Fruit fly (Drosophila melanogaster) Kc167 (cell line): ENCODE results near the gene Fmr1.

Experiments used
- Myc ChIP-seq: fragments of >200 bp; optimal IDR thresholded peaks from 2 replicates; lab custom pipeline; 2017; ENCODE audit warnings: missing external identifiers
- Sin3A ChIP-seq: fragments of >200 bp; optimal IDR thresholded peaks from 2 replicates; lab custom pipeline; 2018; ENCODE audit warnings: missing external identifiers
- h ChIP-seq: fragments of >200 bp; optimal IDR thresholded peaks from 3 replicates; lab custom pipeline; 2018; ENCODE audit warnings: missing external identifiers
- insv ChIP-seq: fragments of >200 bp; optimal IDR thresholded peaks from 3 replicates; lab custom pipeline; 2018; ENCODE audit warnings: missing external identifiers
- psq ChIP-seq: fragments of >200 bp; optimal IDR thresholded peaks from 2 replicates; lab custom pipeline; 2017; ENCODE audit warnings: missing external identifiers

dm6 chr3R:10144103-10144998, 34.4 kb upstream of the Fmr1 start, which contains the start of the genes TAF1B and Invadolysin:
- no peak for TF ChIP-seq psq (lab: Kevin White, UChicago)
- TF ChIP-seq Sin3A, result no peak
- TF ChIP-seq Myc (lab: Kevin White, UChicago), result no peak
- no peak for TF ChIP-seq h (lab: Kevin White, UChicago)
- no peak for TF ChIP-seq insv (lab: Kevin White, UChicago)
